Fruit fly (Drosophila melanogaster): Measurements from ENCODE around the gene Fum3.

Gene Fum3

DNA sequence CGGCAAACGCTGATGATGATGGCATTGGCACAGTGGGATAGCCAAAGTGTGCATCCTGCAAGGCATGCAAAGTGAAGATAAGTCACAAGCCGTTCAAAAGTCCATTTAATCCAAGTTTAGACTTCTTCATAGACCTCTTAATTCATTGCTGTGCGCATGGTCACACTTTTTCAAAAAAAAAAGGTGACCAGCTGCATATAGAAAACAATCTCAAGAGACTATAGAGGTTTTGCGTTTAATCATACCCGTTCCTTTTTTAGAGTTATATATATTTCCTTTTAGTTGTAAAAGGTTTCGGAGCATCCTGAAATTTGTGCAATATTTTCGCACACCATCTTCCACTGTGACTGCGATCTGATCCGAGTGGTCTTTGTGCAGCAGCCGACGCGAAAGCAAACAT is 51.2 kb downstream of the Fum3 start (continued):
- no peak for TF ChIP-seq sc (optimal IDR thresholded peaks at IDR 0.05)
- TF ChIP-seq sc (GFP tag; optimal IDR thresholded peaks at IDR 0.05) = no peak
- peak; percentile 28 for TF ChIP-seq CG11504 (tag; optimal IDR thresholded peaks at IDR 0.05)
- TF ChIP-seq gcm2 (GFP tag; optimal IDR thresholded peaks at IDR 0.05) = peak; percentile 3
- TF ChIP-seq CG1529 (GFP tag; optimal IDR thresholded peaks at IDR 0.05) = peak; percentile 10
- TF ChIP-seq stc (GFP tag; IDR thresholded peaks at IDR 0.05) = no peak
- TF ChIP-seq CG4404 (GFP tag; IDR thresholded peaks at IDR 0.05) = peak; percentile 29; the same call in 1 of the 2 replicates
- TF ChIP-seq chn (GFP tag; optimal IDR thresholded peaks at IDR 0.05) = peak; percentile 3
- TF ChIP-seq CG43689 (GFP tag; IDR thresholded peaks at IDR 0.05) = 0 out of 2 replicates have a peak, but pooled peaks have one; percentile 6
- no peak for TF ChIP-seq Xbp1 (GFP tag; optimal IDR thresholded peaks at IDR 0.05)
- peak; percentile 86 for TF ChIP-seq CG4707 (GFP tag; optimal IDR thresholded peaks at IDR 0.05)
- no peak for TF ChIP-seq CG2202 (tag; optimal IDR thresholded peaks at IDR 0.05)
- TF ChIP-seq CG17328 (GFP tag; IDR thresholded peaks at IDR 0.05) = no peak
- TF ChIP-seq Oli (tag; optimal IDR thresholded peaks at IDR 0.05) = peak; percentile 41
- peak; percentile 99 for TF ChIP-seq stwl (tag; optimal IDR thresholded peaks at IDR 0.05)
- TF ChIP-seq Dfd (GFP tag; optimal IDR thresholded peaks at IDR 0.05) = no peak
- 0 out of 2 replicates have a peak, but pooled peaks have one; percentile 25 for TF ChIP-seq dan (GFP tag; IDR thresholded peaks at IDR 0.05)
- peak; percentile 44 for TF ChIP-seq CG18262 (tag; optimal IDR thresholded peaks at IDR 0.05)
- TF ChIP-seq inv (GFP tag; IDR thresholded peaks at IDR 0.05; ENCODE audit: partially characterized antibody) = no peak
- no peak for TF ChIP-seq CG1233 (GFP tag; optimal IDR thresholded peaks at IDR 0.05)
- no peak for TF ChIP-seq CG10147 (GFP tag; optimal IDR thresholded peaks at IDR 0.05)
- TF ChIP-seq CG31224 (GFP tag; IDR thresholded peaks at IDR 0.05) = no peak
- TF ChIP-seq chif (GFP tag; optimal IDR thresholded peaks at IDR 0.05) = peak in 1 of 2 experiments; percentile 44
- TF ChIP-seq dmrt99B (tag; optimal IDR thresholded peaks at IDR 0.05) = peak; percentile 8
- no peak for TF ChIP-seq CG30020 (tag; optimal IDR thresholded peaks at IDR 0.05)
- no peak for TF ChIP-seq HHEX (GFP tag; optimal IDR thresholded peaks at IDR 0.05)
- no peak for TF ChIP-seq kay (GFP tag; optimal IDR thresholded peaks at IDR 0.05)
- TF ChIP-seq tap (tag; optimal IDR thresholded peaks at IDR 0.05) = no peak
- TF ChIP-seq D19B (GFP tag; optimal IDR thresholded peaks at IDR 0.05) = no peak
- TF ChIP-seq Hr78 (GFP tag; optimal IDR thresholded peaks at IDR 0.05) = no peak
- peak; percentile 61 for TF ChIP-seq dmrt11E (tag; optimal IDR thresholded peaks at IDR 0.05)
- TF ChIP-seq CG6813 (GFP tag; optimal IDR thresholded peaks at IDR 0.05) = peak; percentile 33
- TF ChIP-seq bab2 (GFP tag; optimal IDR thresholded peaks at IDR 0.05) = peak; percentile 1
- TF ChIP-seq CG14710 (tag; optimal IDR thresholded peaks at IDR 0.05) = peak; percentile 5
- TF ChIP-seq nmo (GFP tag; optimal IDR thresholded peaks at IDR 0.05) = peak; percentile 47
- no peak for TF ChIP-seq CG2120 (GFP tag; optimal IDR thresholded peaks at IDR 0.05)
- TF ChIP-seq Hand (GFP tag; optimal IDR thresholded peaks at IDR 0.05) = no peak
- no peak for TF ChIP-seq bowl (GFP tag; IDR thresholded peaks at IDR 0.05)
- no peak for TF ChIP-seq fd102C (GFP tag; optimal IDR thresholded peaks at IDR 0.05)
- TF ChIP-seq CG10979 (tag; optimal IDR thresholded peaks at IDR 0.05) = peak; percentile 28
- no peak for TF ChIP-seq usp (GFP tag; optimal IDR thresholded peaks at IDR 0.05)
- TF ChIP-seq CrebB (tag; optimal IDR thresholded peaks at IDR 0.05) = no peak
- no peak for TF ChIP-seq Abd-B (GFP tag; optimal IDR thresholded peaks at IDR 0.05)
- TF ChIP-seq CG12744 (GFP tag; optimal IDR thresholded peaks at IDR 0.05) = peak; percentile 1
- no peak for TF ChIP-seq CG15011 (GFP tag; optimal IDR thresholded peaks at IDR 0.05)
- peak; percentile 9 for TF ChIP-seq CG6254 (GFP tag; optimal IDR thresholded peaks at IDR 0.05)
- no peak for TF ChIP-seq Hsf (GFP tag; optimal IDR thresholded peaks at IDR 0.05)
- peak; percentile 10 for TF ChIP-seq jumu (GFP tag; optimal IDR thresholded peaks at IDR 0.05)
- TF ChIP-seq eve (GFP tag; optimal IDR thresholded peaks at IDR 0.05) = peak in 1 of 2 experiments; percentile 65
- peak; percentile 64 for TF ChIP-seq Med (GFP tag)
- TF ChIP-seq CG15696 (tag; optimal IDR thresholded peaks at IDR 0.05) = peak; percentile 10

All from whole organism, embryonic.